Fruit fly (Drosophila melanogaster): ENCODE data around the gene ddbt.

DNA sequence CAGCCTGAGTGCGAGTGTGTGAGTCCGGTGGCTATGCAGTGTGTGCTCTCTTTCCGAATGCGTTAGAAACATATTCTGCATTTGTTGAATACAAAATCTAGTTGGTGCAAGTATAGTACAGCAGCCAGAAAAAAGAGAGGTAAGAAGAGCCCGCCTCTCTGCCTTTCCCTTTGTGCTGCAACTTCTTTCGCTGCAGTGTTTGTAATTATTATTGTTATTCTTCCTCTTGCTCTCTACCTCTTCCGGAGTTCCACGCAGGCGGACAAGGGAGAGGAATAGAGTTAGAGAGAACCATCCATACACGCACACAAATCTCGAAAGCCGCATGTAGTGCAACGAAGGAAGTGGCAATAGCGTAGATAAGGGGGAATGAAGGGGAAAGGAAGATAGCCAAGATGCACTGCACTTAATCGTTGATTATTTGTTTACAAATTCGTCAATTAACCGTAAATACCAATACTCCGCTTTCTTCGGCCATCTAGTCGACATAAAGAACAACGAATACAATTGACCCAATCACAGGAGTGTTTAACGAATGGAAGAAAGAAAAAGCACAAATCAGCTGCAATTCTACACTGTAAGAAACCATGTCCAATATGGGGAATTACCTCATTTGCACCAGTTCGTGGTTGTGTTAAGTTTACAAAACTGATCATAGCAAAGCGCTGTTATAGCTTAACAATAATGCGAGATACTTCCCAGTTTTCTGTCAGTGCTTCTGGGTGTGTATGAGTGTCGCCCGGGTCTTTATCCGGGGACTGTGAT lies 30.9 kb downstream of the ddbt start:
- no peak for TF ChIP-seq EcR (GFP tag; optimal IDR thresholded peaks at IDR 0.05)
- no peak for TF ChIP-seq usp (GFP tag; optimal IDR thresholded peaks at IDR 0.05)

Measured in whole organism.